Fruit fly (Drosophila melanogaster): ENCODE results near the gene Hsc70-1.

Hsc70-1 gene

DNA sequence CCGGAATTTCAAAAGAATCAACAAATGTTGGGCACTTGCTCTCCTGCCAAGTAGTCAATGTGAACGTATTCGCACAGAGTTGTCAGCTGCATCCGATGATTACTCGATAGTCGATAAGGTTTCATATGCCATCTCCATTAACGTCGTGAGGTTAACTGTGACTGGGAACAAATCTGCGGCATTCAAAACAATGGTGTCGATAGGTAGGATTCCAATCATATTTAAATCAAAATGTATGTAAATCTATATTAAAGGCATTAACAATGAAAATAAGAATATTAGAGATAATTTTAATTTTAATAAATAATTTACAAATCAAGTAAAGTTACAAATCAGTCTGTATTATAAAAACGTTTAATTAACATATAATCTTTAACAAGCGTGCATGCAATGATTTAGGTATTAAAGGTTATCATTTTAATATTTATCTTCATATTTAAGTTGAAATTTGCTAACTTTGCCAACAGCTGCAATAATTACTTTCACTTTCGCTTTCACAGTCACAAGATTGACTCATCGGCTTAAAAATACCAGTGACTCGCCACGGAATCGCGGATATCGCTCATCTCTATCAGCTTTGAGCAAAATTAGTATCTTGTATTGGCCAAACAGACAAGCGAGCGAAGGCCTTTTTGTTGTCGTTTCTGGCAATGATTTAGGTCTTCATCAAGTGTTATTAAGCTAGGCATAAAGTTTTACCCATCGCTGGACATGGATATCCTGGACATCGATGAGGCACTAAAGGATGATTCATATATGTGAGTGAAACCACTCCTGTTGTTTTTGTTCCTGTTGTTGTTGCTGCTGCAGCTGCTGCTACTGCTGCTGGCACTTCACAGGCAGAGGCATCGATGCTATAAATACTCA is 9.0 kb upstream of the Hsc70-1 start, which contains the start of the genes Meics, Nxf3 and ssp2 (continued):
- TF ChIP-seq CG8924 (tag; optimal IDR thresholded peaks at IDR 0.05) (peak; percentile 17), CG4820 (GFP tag; optimal IDR thresholded peaks at IDR 0.05) (no peak), NK7.1 (GFP tag; optimal IDR thresholded peaks at IDR 0.05) (no peak), CG6175 (GFP tag; IDR thresholded peaks at IDR 0.05) (no peak), CG10147 (GFP tag; optimal IDR thresholded peaks at IDR 0.05) (no peak), Hey (tag; optimal IDR thresholded peaks at IDR 0.05) (no peak), twi (tag; optimal IDR thresholded peaks at IDR 0.05) (no peak), fu2 (GFP tag; optimal IDR thresholded peaks at IDR 0.05) (peak; percentile 8), CkIIα-i1 (GFP tag; IDR thresholded peaks at IDR 0.05) (no peak), cad (GFP tag; optimal IDR thresholded peaks at IDR 0.05) (no peak), CG12236 (GFP tag; optimal IDR thresholded peaks at IDR 0.05) (no peak), maf-S (GFP tag; optimal IDR thresholded peaks at IDR 0.05) (no peak), GATAe (GFP tag; conservative IDR thresholded peaks at IDR 0.05) (no peak), Vsx1 (GFP tag; optimal IDR thresholded peaks at IDR 0.05) (no peak), CG7839 (tag; optimal IDR thresholded peaks at IDR 0.05) (no peak), Elba2 (GFP tag; optimal IDR thresholded peaks at IDR 0.05) (no peak), CG30431 (GFP tag; optimal IDR thresholded peaks at IDR 0.05) (no peak), fd3F (GFP tag; optimal IDR thresholded peaks at IDR 0.05) (no peak), tgo (GFP tag; IDR thresholded peaks at IDR 0.05) (no peak), pzg (GFP tag; optimal IDR thresholded peaks at IDR 0.05) (peak; percentile 60), H2.0 (GFP tag; IDR thresholded peaks at IDR 0.05) (peak; percentile 34; the same call in 1 of the 2 replicates), CG1024 (GFP tag; IDR thresholded peaks at IDR 0.05) (no peak), Adf1 (GFP tag; IDR thresholded peaks at IDR 0.05) (no peak), Lim3 (GFP tag; IDR thresholded peaks at IDR 0.05) (no peak), Dp (GFP tag; optimal IDR thresholded peaks at IDR 0.05) (peak; percentile 40), NFAT (GFP tag; IDR thresholded peaks at IDR 0.05) (peak; percentile 52; the same call in 1 of the 2 replicates), CG7372 (GFP tag; IDR thresholded peaks at IDR 0.05) (no peak), luna (GFP tag; optimal IDR thresholded peaks at IDR 0.05) (no peak), sim (GFP tag; IDR thresholded peaks at IDR 0.05) (no peak), CG3838 (GFP tag; optimal IDR thresholded peaks at IDR 0.05) (no peak), tup (GFP tag; optimal IDR thresholded peaks at IDR 0.05) (no peak), ham (GFP tag; IDR thresholded peaks at IDR 0.05) (no peak), Rfx (GFP tag; IDR thresholded peaks at IDR 0.05) (peak; percentile 71), CG2199 (GFP tag; IDR thresholded peaks at IDR 0.05) (no peak), hb (GFP tag; IDR thresholded peaks at IDR 0.05; ENCODE audit: partially characterized antibody) (peak; percentile 71; the same call in 2 of the 3 replicates), HHEX (GFP tag; optimal IDR thresholded peaks at IDR 0.05) (no peak), gem (tag; optimal IDR thresholded peaks at IDR 0.05) (no peak), Eip74EF (GFP tag; optimal IDR thresholded peaks at IDR 0.05) (no peak), CG33557 (GFP tag; optimal IDR thresholded peaks at IDR 0.05) (peak; percentile 62), CG17361 (GFP tag; IDR thresholded peaks at IDR 0.05) (no peak; the same call in 2 of the 3 replicates), bsh (GFP tag; optimal IDR thresholded peaks at IDR 0.05) (no peak), CG6813 (GFP tag; optimal IDR thresholded peaks at IDR 0.05) (no peak), Gug (GFP tag; IDR thresholded peaks at IDR 0.05) (no peak; the same call in 2 of the 4 replicates), CG1233 (GFP tag; optimal IDR thresholded peaks at IDR 0.05) (peak; percentile 2), CG10366 (GFP tag; IDR thresholded peaks at IDR 0.05) (no peak), CG2712 (tag; optimal IDR thresholded peaks at IDR 0.05) (peak; percentile 30), hkb (optimal IDR thresholded peaks at IDR 0.05) (no peak), hkb (GFP tag; IDR thresholded peaks at IDR 0.05) (no peak), CG7745 (tag; optimal IDR thresholded peaks at IDR 0.05) (no peak), CG8089 (GFP tag; optimal IDR thresholded peaks at IDR 0.05) (no peak)

Data from whole organism, embryonic.